Fruit fly (Drosophila melanogaster) whole organism, embryonic: ENCODE measurements around the gene CG13026.
A peak's percentile ranks its signal among the peaks of the same experiment; 100 is the strongest.

ENCODE experiments used
- Adf1 ChIP-seq: fragments of 200-800 bp; sonication (Bioruptor generic); IDR thresholded peaks from 2 replicates; pipeline ENCODE4 v1.3.6; 2022; ENCODE audit warnings: missing biosample characterization, missing genetic modification characterization
- BEAF-32 ChIP-seq: fragments of 200-800 bp; sonication (Bioruptor generic); optimal IDR thresholded peaks from 3 replicates; lab custom pipeline; 2017; ENCODE audit warnings: missing biosample characterization, missing genetic modification characterization, mild to moderate bottlenecking, moderate library complexity, missing genetic modification reagents
- Blimp-1 ChIP-seq: fragments of 200-800 bp; sonication (Bioruptor generic); optimal IDR thresholded peaks from 3 replicates; lab custom pipeline; 2018; ENCODE audit warnings: missing biosample characterization, missing genetic modification characterization, mild to moderate bottlenecking, moderate library complexity, missing genetic modification reagents
- CG10147 ChIP-seq: fragments of 200-800 bp; sonication (Bioruptor generic); optimal IDR thresholded peaks from 2 replicates; lab custom pipeline; 2019; ENCODE audit warnings: missing biosample characterization, mild to moderate bottlenecking, missing genetic modification characterization, moderate library complexity
- CG10654 ChIP-seq: fragments of 200-800 bp; sonication (Bioruptor generic); optimal IDR thresholded peaks from 2 replicates; lab custom pipeline; 2016; ENCODE audit warnings: missing biosample characterization, missing genetic modification characterization
- CG11247 ChIP-seq: fragments of 200-800 bp; sonication (Bioruptor generic); IDR thresholded peaks from 2 replicates; pipeline ENCODE4 v1.3.6; 2022; ENCODE audit warnings: missing biosample characterization, missing genetic modification characterization
- CG12071 ChIP-seq: fragments of 200-800 bp; sonication (Bioruptor generic); optimal IDR thresholded peaks from 3 replicates; lab custom pipeline; 2018; ENCODE audit warnings: missing biosample characterization, mild to moderate bottlenecking, missing genetic modification characterization
- CG12391 ChIP-seq: fragments of 200-800 bp; sonication (Bioruptor generic); optimal IDR thresholded peaks from 3 replicates; lab custom pipeline; 2018; ENCODE audit warnings: missing biosample characterization, mild to moderate bottlenecking, missing genetic modification characterization, moderate library complexity
- CG12942 ChIP-seq: fragments of 200-800 bp; sonication (Bioruptor generic); optimal IDR thresholded peaks from 3 replicates; lab custom pipeline; 2016; ENCODE audit warnings: missing biosample characterization, missing genetic modification characterization
- CG17612 ChIP-seq: fragments of 200-800 bp; sonication (Bioruptor generic); IDR thresholded peaks from 2 replicates; pipeline ENCODE4 v1.3.6; 2022; ENCODE audit warnings: missing biosample characterization, missing genetic modification characterization
- CG1792 ChIP-seq: fragments of 200-800 bp; sonication (Bioruptor generic); optimal IDR thresholded peaks from 2 replicates; lab custom pipeline; 2016; ENCODE audit warnings: missing biosample characterization, missing genetic modification characterization
- CG33557 ChIP-seq: fragments of 200-800 bp; sonication (Bioruptor generic); optimal IDR thresholded peaks from 2 replicates; lab custom pipeline; 2019; ENCODE audit warnings: missing biosample characterization, mild to moderate bottlenecking, missing genetic modification characterization, moderate library complexity
- CG4282 ChIP-seq: fragments of 200-800 bp; sonication (Bioruptor generic); optimal IDR thresholded peaks from 2 replicates; lab custom pipeline; 2016; ENCODE audit warnings: missing biosample characterization, missing genetic modification characterization
- CG4360 ChIP-seq: fragments of 200-800 bp; sonication (Bioruptor generic); IDR thresholded peaks from 2 replicates; pipeline ENCODE4 v1.3.6; 2022; ENCODE audit warnings: missing biosample characterization, missing genetic modification characterization
- CG4404 ChIP-seq: fragments of 200-800 bp; sonication (Bioruptor generic); IDR thresholded peaks from 2 replicates; pipeline ENCODE4 v1.3.6; 2022; ENCODE audit warnings: missing biosample characterization, missing genetic modification characterization
- CG5953 ChIP-seq: fragments of 200-800 bp; sonication (Bioruptor generic); IDR thresholded peaks from 2 replicates; pipeline ENCODE4 v1.3.6; 2022; ENCODE audit warnings: missing biosample characterization, missing genetic modification characterization
- CG6254 ChIP-seq: fragments of 200-800 bp; sonication (Bioruptor generic); optimal IDR thresholded peaks from 3 replicates; lab custom pipeline; 2017; ENCODE audit warnings: mild to moderate bottlenecking, missing biosample characterization, missing genetic modification reagents, missing genetic modification characterization
- CG6272 ChIP-seq: fragments of 200-800 bp; sonication (Bioruptor generic); IDR thresholded peaks from 2 replicates; pipeline ENCODE4 v1.3.6; 2022; ENCODE audit warnings: missing biosample characterization, missing genetic modification characterization
- CG6854 ChIP-seq: fragments of 200-800 bp; sonication (Bioruptor generic); optimal IDR thresholded peaks from 3 replicates; lab custom pipeline; 2017; ENCODE audit warnings: missing biosample characterization, mild to moderate bottlenecking, missing genetic modification characterization
- CG7928 ChIP-seq: fragments of 200-800 bp; sonication (Bioruptor generic); optimal IDR thresholded peaks from 2 replicates; lab custom pipeline; 2017; ENCODE audit warnings: missing biosample characterization, mild to moderate bottlenecking, missing genetic modification characterization
- CG8089 ChIP-seq: fragments of 200-800 bp; sonication (Bioruptor generic); optimal IDR thresholded peaks from 3 replicates; lab custom pipeline; 2016; ENCODE audit warnings: missing biosample characterization, missing genetic modification characterization
- CG8281 ChIP-seq: fragments of 200-800 bp; sonication (Bioruptor generic); optimal IDR thresholded peaks from 2 replicates; lab custom pipeline; 2018; ENCODE audit warnings: missing biosample characterization, mild to moderate bottlenecking, missing genetic modification characterization, moderate library complexity
- CG9215 ChIP-seq: fragments of 200-800 bp; sonication (Bioruptor generic); IDR thresholded peaks from 2 replicates; pipeline ENCODE4 v1.3.6; 2022; ENCODE audit warnings: missing biosample characterization, missing genetic modification characterization
- CoRest ChIP-seq: fragments of 200-800 bp; sonication (Bioruptor generic); optimal IDR thresholded peaks from 3 replicates; lab custom pipeline; 2018; ENCODE audit warnings: missing biosample characterization, mild to moderate bottlenecking, missing genetic modification characterization, moderate library complexity
- Dbx ChIP-seq: fragments of 200-800 bp; sonication (Bioruptor generic); IDR thresholded peaks from 3 replicates; pipeline ENCODE4 v1.3.6; 2022; ENCODE audit warnings: missing biosample characterization, missing genetic modification characterization
- Elba2 ChIP-seq: fragments of 200-800 bp; sonication (Bioruptor generic); optimal IDR thresholded peaks from 3 replicates; lab custom pipeline; 2016; ENCODE audit warnings: missing biosample characterization, missing genetic modification characterization
- Fer3 ChIP-seq: fragments of 200-800 bp; sonication (Bioruptor generic); optimal IDR thresholded peaks from 2 replicates; lab custom pipeline; 2018; ENCODE audit warnings: missing biosample characterization, mild to moderate bottlenecking, missing genetic modification characterization, moderate library complexity
- NC2β ChIP-seq: fragments of 200-800 bp; sonication (Bioruptor generic); optimal IDR thresholded peaks from 2 replicates; lab custom pipeline; 2016; ENCODE audit warnings: missing biosample characterization, missing genetic modification characterization
- PHDP ChIP-seq: fragments of 200-800 bp; sonication (Bioruptor generic); optimal IDR thresholded peaks from 3 replicates; lab custom pipeline; 2018; ENCODE audit warnings: missing biosample characterization, mild to moderate bottlenecking, missing genetic modification characterization, moderate library complexity
- Taf1 ChIP-seq: fragments of 200-800 bp; sonication (Bioruptor generic); IDR thresholded peaks from 2 replicates; pipeline ENCODE4 v1.3.6; 2022; ENCODE audit warnings: missing biosample characterization, missing genetic modification characterization
- YL-1 ChIP-seq: fragments of 200-800 bp; sonication (Bioruptor generic); optimal IDR thresholded peaks from 3 replicates; lab custom pipeline; 2017; ENCODE audit warnings: missing biosample characterization, mild to moderate bottlenecking, missing genetic modification characterization
- ase ChIP-seq: fragments of 200-800 bp; sonication (Bioruptor generic); IDR thresholded peaks from 3 replicates; pipeline ENCODE4 v1.3.6; 2022; ENCODE audit warnings: missing biosample characterization, missing genetic modification characterization
- br ChIP-seq: fragments of >200 bp; optimal IDR thresholded peaks from 2 replicates; lab custom pipeline; 2017
- cad ChIP-seq: fragments of >200 bp; optimal IDR thresholded peaks from 2 replicates; lab custom pipeline; 2017; ENCODE audit warnings: missing biosample characterization, missing genetic modification characterization
- ci ChIP-seq: fragments of 200-800 bp; sonication (Bioruptor generic); IDR thresholded peaks from 3 replicates; pipeline ENCODE4 v1.3.6; 2022; ENCODE audit warnings: missing biosample characterization, missing genetic modification characterization
- dm ChIP-seq: fragments of 200-800 bp; sonication (Bioruptor generic); optimal IDR thresholded peaks from 3 replicates; lab custom pipeline; 2016; ENCODE audit warnings: missing biosample characterization, missing genetic modification characterization
- fru ChIP-seq: fragments of >200 bp; optimal IDR thresholded peaks from 2 replicates; lab custom pipeline; 2017
- gfzf ChIP-seq: fragments of 200-800 bp; sonication (Bioruptor generic); optimal IDR thresholded peaks from 2 replicates; lab custom pipeline; 2016; ENCODE audit warnings: missing biosample characterization, mild to moderate bottlenecking, missing genetic modification characterization, moderate library complexity
- knrl ChIP-seq: fragments of 200-800 bp; sonication (Bioruptor generic); IDR thresholded peaks from 3 replicates; pipeline ENCODE4 v1.3.6; 2022; ENCODE audit warnings: missing biosample characterization, missing genetic modification characterization; ENCODE audit not compliant: partially characterized antibody
- mld ChIP-seq: fragments of 200-800 bp; sonication (Bioruptor generic); IDR thresholded peaks from 3 replicates; pipeline ENCODE4 v1.3.6; 2022; ENCODE audit warnings: missing biosample characterization, missing genetic modification characterization; ENCODE audit not compliant: partially characterized antibody
- nerfin-1 ChIP-seq: fragments of 200-800 bp; sonication (Bioruptor generic); optimal IDR thresholded peaks from 3 replicates; lab custom pipeline; 2019; ENCODE audit warnings: missing biosample characterization, mild to moderate bottlenecking, missing genetic modification characterization, moderate library complexity
- pho ChIP-seq: fragments of 200-800 bp; sonication (Bioruptor generic); optimal IDR thresholded peaks from 2 replicates; lab custom pipeline; 2016; ENCODE audit warnings: missing biosample characterization, missing genetic modification characterization
- pum ChIP-seq: fragments of 200-800 bp; sonication (Bioruptor generic); optimal IDR thresholded peaks from 2 replicates; lab custom pipeline; 2016; ENCODE audit warnings: missing biosample characterization, missing genetic modification characterization
- row ChIP-seq: fragments of 200-800 bp; sonication (Bioruptor generic); IDR thresholded peaks from 3 replicates; pipeline ENCODE4 v1.3.6; 2022; ENCODE audit warnings: missing biosample characterization, missing genetic modification characterization
- run ChIP-seq: fragments of 200-800 bp; sonication (Bioruptor generic); optimal IDR thresholded peaks from 3 replicates; lab custom pipeline; 2018; ENCODE audit warnings: missing biosample characterization, mild to moderate bottlenecking, missing genetic modification characterization
- sim ChIP-seq: fragments of 200-800 bp; sonication (Bioruptor generic); IDR thresholded peaks from 2 replicates; pipeline ENCODE4 v1.3.6; 2022; ENCODE audit warnings: missing biosample characterization, missing genetic modification characterization
- sug ChIP-seq: fragments of 200-800 bp; optimal IDR thresholded peaks from 2 replicates; lab custom pipeline; 2019; ENCODE audit warnings: missing biosample characterization, mild to moderate bottlenecking, missing genetic modification characterization, moderate library complexity
- tin ChIP-seq: fragments of 200-800 bp; sonication (Bioruptor generic); optimal IDR thresholded peaks from 3 replicates; lab custom pipeline; 2016; ENCODE audit warnings: missing biosample characterization, missing genetic modification characterization
- tup ChIP-seq: fragments of 200-800 bp; sonication (Bioruptor generic); optimal IDR thresholded peaks from 2 replicates; lab custom pipeline; 2016; ENCODE audit warnings: missing biosample characterization, mild to moderate bottlenecking, missing genetic modification characterization, moderate library complexity
- zfh1 ChIP-seq: fragments of 200-800 bp; sonication (Bioruptor generic); IDR thresholded peaks from 3 replicates; pipeline ENCODE4 v1.3.6; 2022; ENCODE audit warnings: missing biosample characterization, missing genetic modification characterization

The CG13026 gene

dm6 chr3L:16711430-16712228 lies 14.3 kb downstream of the CG13026 start, which contains the start of the genes CG43954, Lasp and Dab (continued):
- TF ChIP-seq Blimp-1 (GFP tag; lab: Kevin White, UChicago) (peak; percentile 15), CG12942 (GFP tag; lab: Kevin White, UChicago) (peak; percentile 1), CG33557 (GFP tag; lab: Kevin White, UChicago) (peak; percentile 4), ase (GFP tag; lab: Robert Waterston, UW) (no peak), gfzf (GFP tag; lab: Kevin White, UChicago) (peak; percentile 95), ci (peak; percentile 76; the same call in 2 of the 3 replicates), mld (peak; percentile 22; the same call in 1 of the 3 replicates), tin (GFP tag; lab: Kevin White, UChicago) (peak; percentile 29), knrl (GFP tag; lab: Robert Waterston, UW) (peak; percentile 47; the same call in 2 of the 3 replicates), br (no peak), CG12391 (tag; lab: Kevin White, UChicago) (peak; percentile 26), Adf1 (GFP tag; lab: Robert Waterston, UW) (peak; percentile 64; the same call in 1 of the 2 replicates), CG17612 (GFP tag; lab: Robert Waterston, UW) (no peak), Dbx (GFP tag; lab: Robert Waterston, UW) (peak; percentile 26; the same call in 1 of the 3 replicates), Taf1 (no peak), YL-1 (GFP tag; lab: Kevin White, UChicago) (peak; percentile 40), row (GFP tag; lab: Robert Waterston, UW) (peak; percentile 22; the same call in 1 of the 3 replicates), CG6272 (GFP tag; lab: Robert Waterston, UW) (no peak), CG4282 (GFP tag; lab: Kevin White, UChicago) (no peak), CG4404 (GFP tag; lab: Robert Waterston, UW) (no peak), pum (GFP tag; lab: Kevin White, UChicago) (no peak), NC2β (GFP tag; lab: Kevin White, UChicago) (no peak), dm (no peak), CG1792 (GFP tag; lab: Kevin White, UChicago) (no peak), CoRest (peak; percentile 21), CG11247 (peak; percentile 57), CG8281 (no peak), zfh1 (peak; percentile 21; the same call in 1 of the 3 replicates), CG7928 (GFP tag; lab: Kevin White, UChicago) (no peak), pho (GFP tag; lab: Kevin White, UChicago) (no peak), CG4360 (no peak), BEAF-32 (peak; percentile 65), nerfin-1 (tag; lab: Kevin White, UChicago) (peak; percentile 5), cad (GFP tag; lab: Kevin White, UChicago) (peak; percentile 62), PHDP (tag; lab: Kevin White, UChicago) (peak; percentile 9), Fer3 (peak; percentile 2), CG10147 (GFP tag; lab: Kevin White, UChicago) (peak; percentile 3), CG6854 (GFP tag; lab: Kevin White, UChicago) (peak; percentile 59), sim (GFP tag; lab: Robert Waterston, UW) (no peak), CG12071 (GFP tag; lab: Kevin White, UChicago) (peak; percentile 3), fru (no peak), Elba2 (GFP tag; lab: Kevin White, UChicago) (peak; percentile 70), tup (GFP tag; lab: Kevin White, UChicago) (no peak), sug (tag; lab: Kevin White, UChicago) (peak; percentile 52), CG5953 (GFP tag; lab: Robert Waterston, UW) (peak; percentile 22; the same call in 1 of the 2 replicates), CG8089 (GFP tag; lab: Kevin White, UChicago) (peak; percentile 25), run (tag; lab: Kevin White, UChicago) (peak; percentile 25), CG9215 (no peak), CG6254 (GFP tag; lab: Kevin White, UChicago) (peak; percentile 99), CG10654 (no peak)
